Fruit fly (Drosophila melanogaster) whole organism, embryonic: ENCODE data around the gene insv.

Experiments used
- CG10959 ChIP-seq: fragments of 200-800 bp; sonication (Bioruptor generic); IDR thresholded peaks from 2 replicates; pipeline ENCODE4 v1.3.6; 2022; ENCODE audit warnings: missing biosample characterization, missing genetic modification characterization
- Dref ChIP-seq: fragments of 200-800 bp; sonication (Bioruptor generic); IDR thresholded peaks from 2 replicates; pipeline ENCODE4 v1.3.6; 2022; ENCODE audit warnings: missing biosample characterization, missing genetic modification characterization
- fd102C ChIP-seq: fragments of 200-800 bp; sonication (Bioruptor generic); optimal IDR thresholded peaks from 2 replicates; lab custom pipeline; 2018; ENCODE audit warnings: missing biosample characterization, mild to moderate bottlenecking, missing genetic modification characterization, moderate library complexity

DNA sequence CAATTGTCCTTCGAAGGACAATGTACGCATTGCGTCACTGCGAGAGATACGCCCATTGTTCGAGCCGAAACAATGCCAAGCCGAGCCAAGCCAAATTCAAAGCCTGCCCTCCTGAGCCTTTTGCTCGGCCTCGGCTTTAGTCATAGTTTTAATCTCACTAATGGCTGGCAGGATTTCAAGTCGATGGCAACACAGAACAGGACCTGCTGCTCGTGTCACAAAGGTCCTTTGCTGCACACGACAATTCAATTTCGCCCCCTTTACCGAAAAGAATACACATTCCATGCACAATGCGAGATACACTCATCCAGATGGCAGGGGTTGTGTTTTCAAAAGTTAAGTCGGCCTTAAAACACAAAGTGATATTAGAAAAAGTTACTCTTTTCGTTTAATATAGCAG is 14.8 kb upstream of the insv start, which contains the start of gene CG15394:
- TF ChIP-seq CG10959 (no peak), Dref (no peak), fd102C (no peak)
